Worm (Caenorhabditis elegans) whole organism, L4/young adult: Measurements from ENCODE around the gene ced-8.

Experiments
- W03F9.2 ChIP-seq: fragments of 150-350 bp; optimal IDR thresholded peaks from 2 replicates; lab custom pipeline; 2014; ENCODE audit warnings: missing biosample characterization, missing genetic modification characterization
- dao-5 ChIP-seq: sonication (generic microtip); optimal IDR thresholded peaks from 2 replicates; lab custom pipeline; 2016; ENCODE audit warnings: missing genotype, missing genetic modification characterization, moderate library complexity, missing compliant biosample characterization
- him-1 ChIP-seq: sonication (generic microtip); optimal IDR thresholded peaks from 2 replicates; lab custom pipeline; 2016; ENCODE audit warnings: missing genotype, missing genetic modification reagents, missing genetic modification characterization, missing compliant biosample characterization

- TF ChIP-seq him-1 (tag; lab: Kevin White, UChicago) (peak; percentile 50), W03F9.2 (tag; lab: Kevin White, UChicago) (peak; percentile 53), dao-5 (tag; lab: Kevin White, UChicago) (no peak)
These were observed 38.4 kb downstream of the ced-8 start, which contains the start of gene tbc-18 for ce11 chrX:8378312-8378711.
